Fruit fly (Drosophila melanogaster) whole organism, embryonic: ENCODE measurements around the gene Gip.

Experiments
- Adf1 ChIP-seq: fragments of 200-800 bp; sonication (Bioruptor generic); IDR thresholded peaks from 2 replicates; pipeline ENCODE4 v1.3.6; 2022; ENCODE audit warnings: missing biosample characterization, missing genetic modification characterization
- Bgb ChIP-seq: fragments of 200-800 bp; sonication (Bioruptor generic); IDR thresholded peaks from 2 replicates; pipeline ENCODE4 v1.3.6; 2022; ENCODE audit warnings: missing biosample characterization, missing genetic modification characterization; ENCODE audit not compliant: partially characterized antibody
- CG10321 ChIP-seq: fragments of 200-800 bp; sonication (Bioruptor generic); IDR thresholded peaks from 2 replicates; pipeline ENCODE4 v1.3.6; 2022; ENCODE audit warnings: missing biosample characterization, missing genetic modification characterization
- CG11085 ChIP-seq: fragments of 200-800 bp; sonication (Bioruptor generic); IDR thresholded peaks from 2 replicates; pipeline ENCODE4 v1.3.6; 2022; ENCODE audit warnings: missing biosample characterization, missing genetic modification characterization
- CG11398 ChIP-seq: fragments of 200-800 bp; sonication (Bioruptor generic); optimal IDR thresholded peaks from 2 replicates; lab custom pipeline; 2016; ENCODE audit warnings: missing biosample characterization, missing genetic modification characterization
- CG11504 ChIP-seq: fragments of 200-800 bp; sonication (Bioruptor generic); optimal IDR thresholded peaks from 3 replicates; lab custom pipeline; 2019; ENCODE audit warnings: missing biosample characterization, mild to moderate bottlenecking, missing genetic modification characterization, moderate library complexity
- CG13775 ChIP-seq: fragments of 200-800 bp; sonication (Bioruptor generic); optimal IDR thresholded peaks from 3 replicates; lab custom pipeline; 2017; ENCODE audit warnings: missing biosample characterization, mild to moderate bottlenecking, missing genetic modification characterization
- CG14441 ChIP-seq: fragments of 200-800 bp; sonication (Bioruptor generic); IDR thresholded peaks from 2 replicates; pipeline ENCODE4 v1.3.6; 2022; ENCODE audit warnings: missing biosample characterization, missing genetic modification characterization
- CG16863 ChIP-seq: fragments of 200-800 bp; sonication (Bioruptor generic); optimal IDR thresholded peaks from 3 replicates; lab custom pipeline; 2016; ENCODE audit warnings: missing biosample characterization, missing genetic modification characterization
- CG17361 ChIP-seq: fragments of 200-800 bp; sonication (Bioruptor generic); IDR thresholded peaks from 3 replicates; pipeline ENCODE4 v1.3.6; 2022; ENCODE audit warnings: missing biosample characterization, missing genetic modification characterization
- CG18764 ChIP-seq: fragments of 200-800 bp; sonication (Bioruptor generic); optimal IDR thresholded peaks from 3 replicates; lab custom pipeline; 2016; ENCODE audit warnings: missing biosample characterization, missing genetic modification characterization
- CG2712 ChIP-seq: fragments of 200-800 bp; optimal IDR thresholded peaks from 3 replicates; lab custom pipeline; 2019; ENCODE audit warnings: missing biosample characterization, mild to moderate bottlenecking, missing genetic modification characterization, moderate library complexity
- CG30431 ChIP-seq: fragments of 200-800 bp; sonication (Bioruptor generic); optimal IDR thresholded peaks from 2 replicates; lab custom pipeline; 2017; ENCODE audit warnings: missing biosample characterization, missing genetic modification characterization
- CG34224 ChIP-seq: fragments of 200-800 bp; sonication (Bioruptor generic); IDR thresholded peaks from 3 replicates; pipeline ENCODE4 v1.3.6; 2022; ENCODE audit warnings: missing biosample characterization, missing genetic modification characterization; ENCODE audit not compliant: partially characterized antibody
- CG4282 ChIP-seq: fragments of 200-800 bp; sonication (Bioruptor generic); optimal IDR thresholded peaks from 2 replicates; lab custom pipeline; 2016; ENCODE audit warnings: missing biosample characterization, missing genetic modification characterization
- CG43689 ChIP-seq: fragments of 200-800 bp; sonication (Bioruptor generic); IDR thresholded peaks from 2 replicates; pipeline ENCODE4 v1.3.6; 2022; ENCODE audit warnings: missing biosample characterization, missing genetic modification characterization
- CG4854 ChIP-seq: fragments of 200-800 bp; sonication (Bioruptor generic); optimal IDR thresholded peaks from 2 replicates; lab custom pipeline; 2016; ENCODE audit warnings: missing biosample characterization, missing genetic modification characterization, inconsistent platforms
- CTCF ChIP-seq: fragments of 200-800 bp; sonication (Bioruptor generic); optimal IDR thresholded peaks from 2 replicates; lab custom pipeline; 2017; ENCODE audit warnings: missing biosample characterization, mild to moderate bottlenecking, missing genetic modification characterization, moderate library complexity
- CkIIα-i1 ChIP-seq: fragments of 200-800 bp; sonication (Bioruptor generic); IDR thresholded peaks from 2 replicates; pipeline ENCODE4 v1.3.6; 2022; ENCODE audit warnings: missing biosample characterization, missing genetic modification characterization
- D ChIP-seq, 2 experiments: fragments of 200-800 bp in 1 of 2; fragments of >200 bp in 1 of 2; sonication (Bioruptor generic) in 1 of 2; optimal IDR thresholded peaks; 2 replicates in 1 of 2; 3 replicates in 1 of 2; lab custom pipeline; 2017; ENCODE audit warnings: mild to moderate bottlenecking in 1 of 2, missing biosample characterization in 1 of 2, missing genetic modification characterization in 1 of 2, missing genetic modification reagents in 1 of 2
- Dbx ChIP-seq: fragments of 200-800 bp; sonication (Bioruptor generic); IDR thresholded peaks from 3 replicates; pipeline ENCODE4 v1.3.6; 2022; ENCODE audit warnings: missing biosample characterization, missing genetic modification characterization
- Doc2 ChIP-seq: fragments of 200-800 bp; sonication (Bioruptor generic); IDR thresholded peaks from 2 replicates; pipeline ENCODE4 v1.3.6; 2022; ENCODE audit warnings: missing biosample characterization, missing genetic modification characterization
- HLH3B ChIP-seq: fragments of 200-800 bp; sonication (Bioruptor generic); IDR thresholded peaks from 2 replicates; pipeline ENCODE4 v1.3.6; 2022; ENCODE audit warnings: missing biosample characterization, missing genetic modification characterization
- Hr3 ChIP-seq: fragments of 200-800 bp; sonication (Bioruptor generic); optimal IDR thresholded peaks from 3 replicates; lab custom pipeline; 2016; ENCODE audit warnings: missing biosample characterization, missing genetic modification characterization
- Oaz ChIP-seq: fragments of 200-800 bp; sonication (Bioruptor generic); IDR thresholded peaks from 2 replicates; pipeline ENCODE4 v1.3.6; 2022; ENCODE audit warnings: missing biosample characterization, missing genetic modification characterization
- Opbp ChIP-seq: fragments of 200-800 bp; sonication (Bioruptor generic); IDR thresholded peaks from 3 replicates; pipeline ENCODE4 v1.3.6; 2022; ENCODE audit warnings: missing biosample characterization, missing genetic modification characterization; ENCODE audit not compliant: partially characterized antibody
- Sin3A ChIP-seq: fragments of >200 bp; optimal IDR thresholded peaks from 2 replicates; lab custom pipeline; 2018
- Sox100B ChIP-seq: fragments of 200-800 bp; sonication (Bioruptor generic); optimal IDR thresholded peaks from 3 replicates; lab custom pipeline; 2018; ENCODE audit warnings: missing biosample characterization, mild to moderate bottlenecking, missing genetic modification characterization
- bab2 ChIP-seq: fragments of 200-800 bp; sonication (Bioruptor generic); optimal IDR thresholded peaks from 2 replicates; lab custom pipeline; 2016; ENCODE audit warnings: missing biosample characterization, missing genetic modification characterization
- dm ChIP-seq: fragments of 200-800 bp; sonication (Bioruptor generic); optimal IDR thresholded peaks from 3 replicates; lab custom pipeline; 2016; ENCODE audit warnings: missing biosample characterization, missing genetic modification characterization
- gce ChIP-seq: fragments of 200-800 bp; sonication (Bioruptor generic); IDR thresholded peaks from 3 replicates; pipeline ENCODE4 v1.3.6; 2022; ENCODE audit warnings: missing biosample characterization, missing genetic modification characterization
- gcm ChIP-seq: fragments of 200-800 bp; sonication (Bioruptor generic); optimal IDR thresholded peaks from 2 replicates; lab custom pipeline; 2019; ENCODE audit warnings: missing biosample characterization, mild to moderate bottlenecking, missing genetic modification characterization, moderate library complexity
- gfzf ChIP-seq: fragments of 200-800 bp; sonication (Bioruptor generic); optimal IDR thresholded peaks from 2 replicates; lab custom pipeline; 2016; ENCODE audit warnings: missing biosample characterization, mild to moderate bottlenecking, missing genetic modification characterization, moderate library complexity
- grau ChIP-seq: fragments of 200-800 bp; optimal IDR thresholded peaks from 3 replicates; lab custom pipeline; 2019; ENCODE audit warnings: missing biosample characterization, mild to moderate bottlenecking, missing genetic modification characterization, moderate library complexity
- grn ChIP-seq: fragments of 200-800 bp; sonication (Bioruptor generic); optimal IDR thresholded peaks from 3 replicates; lab custom pipeline; 2017; ENCODE audit warnings: missing biosample characterization, missing genetic modification characterization
- hb ChIP-seq: fragments of 200-800 bp; sonication (Bioruptor generic); IDR thresholded peaks from 3 replicates; pipeline ENCODE4 v1.3.6; 2022; ENCODE audit warnings: missing biosample characterization, missing genetic modification characterization; ENCODE audit not compliant: partially characterized antibody
- jing ChIP-seq: fragments of 200-800 bp; sonication (Bioruptor generic); optimal IDR thresholded peaks from 2 replicates; lab custom pipeline; 2018; ENCODE audit warnings: missing biosample characterization, mild to moderate bottlenecking, missing genetic modification characterization
- kah ChIP-seq: fragments of 200-800 bp; sonication (Bioruptor generic); optimal IDR thresholded peaks from 2 replicates; lab custom pipeline; 2018; ENCODE audit warnings: missing biosample characterization, mild to moderate bottlenecking, missing genetic modification characterization
- kay ChIP-seq: fragments of 200-800 bp; sonication (Bioruptor generic); optimal IDR thresholded peaks from 2 replicates; lab custom pipeline; 2016; ENCODE audit warnings: missing biosample characterization, missing genetic modification characterization
- mam ChIP-seq: fragments of 200-800 bp; sonication (Bioruptor generic); optimal IDR thresholded peaks from 3 replicates; lab custom pipeline; 2016; ENCODE audit warnings: missing biosample characterization, missing genetic modification characterization
- nau ChIP-seq: fragments of 200-800 bp; sonication (Bioruptor generic); optimal IDR thresholded peaks from 3 replicates; lab custom pipeline; 2017; ENCODE audit warnings: missing biosample characterization, mild to moderate bottlenecking, missing genetic modification characterization, missing genetic modification reagents
- oc ChIP-seq: fragments of 200-800 bp; sonication (Bioruptor generic); optimal IDR thresholded peaks from 2 replicates; lab custom pipeline; 2018; ENCODE audit warnings: missing biosample characterization, mild to moderate bottlenecking, missing genetic modification characterization, moderate library complexity
- onecut ChIP-seq: fragments of 200-800 bp; sonication (Bioruptor generic); IDR thresholded peaks from 2 replicates; pipeline ENCODE4 v1.3.6; 2022; ENCODE audit warnings: missing biosample characterization, missing genetic modification characterization
- pnt ChIP-seq: fragments of 200-800 bp; sonication (Bioruptor generic); optimal IDR thresholded peaks from 3 replicates; lab custom pipeline; 2016; ENCODE audit warnings: missing biosample characterization, missing genetic modification characterization
- rib ChIP-seq: fragments of 200-800 bp; sonication (Bioruptor generic); IDR thresholded peaks from 2 replicates; pipeline ENCODE4 v1.3.6; 2022; ENCODE audit warnings: missing biosample characterization, missing genetic modification characterization
- scrt ChIP-seq: fragments of 200-800 bp; sonication (Bioruptor generic); optimal IDR thresholded peaks from 2 replicates; lab custom pipeline; 2018; ENCODE audit warnings: missing biosample characterization, mild to moderate bottlenecking, missing genetic modification characterization, moderate library complexity
- stc ChIP-seq: fragments of 200-800 bp; sonication (Bioruptor generic); IDR thresholded peaks from 2 replicates; pipeline ENCODE4 v1.3.6; 2022; ENCODE audit warnings: missing biosample characterization, missing genetic modification characterization
- stwl ChIP-seq: fragments of 200-800 bp; sonication (Bioruptor generic); optimal IDR thresholded peaks from 3 replicates; lab custom pipeline; 2018; ENCODE audit warnings: missing biosample characterization, mild to moderate bottlenecking, missing genetic modification characterization, moderate library complexity
- tap ChIP-seq: fragments of 200-800 bp; optimal IDR thresholded peaks from 3 replicates; lab custom pipeline; 2019; ENCODE audit warnings: missing biosample characterization, mild to moderate bottlenecking, missing genetic modification characterization, moderate library complexity
- toy ChIP-seq: fragments of 200-800 bp; sonication (Bioruptor generic); IDR thresholded peaks from 2 replicates; pipeline ENCODE4 v1.3.6; 2022; ENCODE audit warnings: missing biosample characterization, missing genetic modification characterization
- wek ChIP-seq: fragments of 200-800 bp; sonication (Bioruptor generic); optimal IDR thresholded peaks from 3 replicates; lab custom pipeline; 2018; ENCODE audit warnings: missing biosample characterization, mild to moderate bottlenecking, missing genetic modification characterization, moderate library complexity

Gene Gip

DNA sequence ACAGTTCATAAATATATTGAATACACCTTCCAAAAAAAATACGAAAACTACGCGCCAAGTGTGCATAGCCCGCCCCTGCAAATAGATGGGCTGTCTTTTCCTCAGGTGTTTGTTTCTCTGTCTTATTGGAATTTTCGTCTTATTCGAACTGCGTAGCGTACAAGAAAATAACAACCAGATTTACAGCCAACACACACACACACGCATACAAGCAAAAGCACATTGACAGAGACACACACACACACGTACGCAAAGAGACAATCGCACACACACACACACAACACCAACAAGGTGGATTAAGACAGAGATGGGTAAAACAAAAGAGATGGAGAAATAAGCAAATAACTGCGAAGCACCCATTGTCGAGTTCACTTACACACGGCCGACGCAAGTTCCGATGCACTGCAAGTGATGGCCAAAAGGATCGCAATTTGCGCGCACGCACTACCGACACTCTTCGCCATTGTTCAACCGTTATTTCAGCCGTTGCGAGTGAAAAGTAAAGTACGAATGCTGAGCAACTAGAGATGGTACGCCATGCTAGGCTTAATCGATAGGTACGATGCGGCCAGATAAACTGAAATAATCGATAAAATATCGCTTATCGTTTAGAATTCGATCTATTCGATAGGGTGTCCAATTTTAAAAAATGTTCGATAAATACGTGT lies 36.2 kb upstream of the Gip start (continued):
- TF ChIP-seq Hr3 (GFP tag; lab: Kevin White, UChicago) (no peak), mam (GFP tag; lab: Kevin White, UChicago) (no peak), stc (GFP tag; lab: Robert Waterston, UW) (no peak), CG34224 (peak; percentile 91), CG17361 (GFP tag; lab: Robert Waterston, UW) (peak; percentile 21; the same call in 1 of the 3 replicates), Sin3A (lab: Kevin White, UChicago) (peak; percentile 50), Oaz (no peak), Doc2 (GFP tag; lab: Robert Waterston, UW) (no peak), stwl (tag; lab: Kevin White, UChicago) (peak; percentile 76), gfzf (GFP tag; lab: Kevin White, UChicago) (peak; percentile 24), CG4854 (no peak), CG11085 (no peak), CkIIα-i1 (no peak), oc (tag; lab: Kevin White, UChicago) (peak; percentile 56), CG18764 (GFP tag; lab: Kevin White, UChicago) (no peak), nau (no peak), CG4282 (no peak), grn (GFP tag; lab: Kevin White, UChicago) (no peak), CG2712 (tag; lab: Kevin White, UChicago) (peak; percentile 32), CG10321 (GFP tag; lab: Robert Waterston, UW) (no peak), Opbp (GFP tag; lab: Robert Waterston, UW) (peak; percentile 90; the same call in 2 of the 3 replicates), wek (GFP tag; lab: Kevin White, UChicago) (peak; percentile 23), pnt (no peak), CG13775 (GFP tag; lab: Kevin White, UChicago) (no peak), gce (GFP tag; lab: Robert Waterston, UW) (0 out of 3 replicates have a peak, but pooled peaks have one; percentile 21), D (optimal IDR thresholded peaks at IDR 0.05; lab: Kevin White, UChicago) (peak; percentile 56), D (GFP tag; optimal IDR thresholded peaks at IDR 0.05; lab: Kevin White, UChicago) (no peak), kay (GFP tag; lab: Kevin White, UChicago) (no peak), CTCF (no peak), dm (no peak), CG14441 (no peak), onecut (GFP tag; lab: Robert Waterston, UW) (no peak), Bgb (GFP tag; lab: Robert Waterston, UW) (peak; percentile 96), toy (GFP tag; lab: Robert Waterston, UW) (no peak), CG43689 (GFP tag; lab: Robert Waterston, UW) (no peak), CG11398 (GFP tag; lab: Kevin White, UChicago) (no peak), rib (no peak), Dbx (GFP tag; lab: Robert Waterston, UW) (0 out of 3 replicates have a peak, but pooled peaks have one; percentile 52), tap (no peak), HLH3B (no peak), jing (GFP tag; lab: Kevin White, UChicago) (no peak), CG16863 (GFP tag; lab: Kevin White, UChicago) (no peak), scrt (GFP tag; lab: Kevin White, UChicago) (no peak), kah (peak; percentile 15), grau (tag; lab: Kevin White, UChicago) (peak; percentile 3), bab2 (GFP tag; lab: Kevin White, UChicago) (no peak), CG11504 (peak; percentile 18), Sox100B (GFP tag; lab: Kevin White, UChicago) (no peak), Adf1 (no peak), CG30431 (GFP tag; lab: Kevin White, UChicago) (no peak), gcm (GFP tag; lab: Kevin White, UChicago) (peak; percentile 10), hb (GFP tag; lab: Robert Waterston, UW) (peak; percentile 96)
